Worm (Caenorhabditis elegans) whole organism, early embryonic: ENCODE measurements around the gene K09A11.1.
A peak's percentile ranks its signal among the peaks of the same experiment; 100 is the strongest.

ENCODE experiments used
- B0310.2 ChIP-seq: sonication (generic microtip); optimal IDR thresholded peaks from 2 replicates; lab custom pipeline; 2016; ENCODE audit warnings: mild to moderate bottlenecking, missing genetic modification characterization, missing compliant biosample characterization
- F13C5.2 ChIP-seq: sonication (generic microtip); optimal IDR thresholded peaks from 2 replicates; lab custom pipeline; 2017; ENCODE audit warnings: mild to moderate bottlenecking, missing genetic modification characterization, inconsistent platforms, missing compliant biosample characterization
- aly-1 ChIP-seq: sonication (generic microtip); optimal IDR thresholded peaks from 2 replicates; lab custom pipeline; 2016; ENCODE audit warnings: missing genetic modification characterization, missing compliant biosample characterization
- ama-1 ChIP-seq: fragments of 150-350 bp; optimal IDR thresholded peaks from 2 replicates; lab custom pipeline; 2014
- ceh-13 ChIP-seq: fragments of 200-800 bp; sonication (Bioruptor generic); optimal IDR thresholded peaks from 2 replicates; lab custom pipeline; 2018; ENCODE audit warnings: mild to moderate bottlenecking, missing genetic modification characterization, missing compliant biosample characterization
- ceh-36 ChIP-seq: sonication (generic microtip); optimal IDR thresholded peaks from 2 replicates; lab custom pipeline; 2016; ENCODE audit warnings: missing genetic modification characterization, inconsistent platforms, missing compliant biosample characterization
- ets-7 ChIP-seq: sonication (generic microtip); optimal IDR thresholded peaks from 2 replicates; lab custom pipeline; 2016; ENCODE audit warnings: missing genotype, missing genetic modification characterization, missing compliant biosample characterization
- flt-1 ChIP-seq: fragments of 200-800 bp; sonication (Bioruptor generic); IDR thresholded peaks from 2 replicates; pipeline ENCODE4 v1.3.6; 2022; ENCODE audit warnings: missing genetic modification characterization, missing compliant biosample characterization
- hmbx-1 ChIP-seq: sonication (generic microtip); optimal IDR thresholded peaks from 2 replicates; lab custom pipeline; 2016; ENCODE audit warnings: mild to moderate bottlenecking, missing genetic modification characterization, missing compliant biosample characterization
- hmg-4 ChIP-seq: fragments of 200-800 bp; sonication (Bioruptor generic); optimal IDR thresholded peaks from 2 replicates; lab custom pipeline; 2018; ENCODE audit warnings: mild to moderate bottlenecking, missing genetic modification characterization, missing compliant biosample characterization
- hnd-1 ChIP-seq: sonication (generic microtip); optimal IDR thresholded peaks from 2 replicates; lab custom pipeline; 2016; ENCODE audit warnings: missing genetic modification characterization, missing compliant biosample characterization
- pes-1 ChIP-seq: fragments of 200-800 bp; sonication (Bioruptor generic); IDR thresholded peaks from 2 replicates; pipeline ENCODE4 v1.3.6; 2022; ENCODE audit warnings: missing genetic modification reagents, missing genetic modification characterization, missing compliant biosample characterization
- scrt-1 ChIP-seq: fragments of 200-800 bp; sonication (Bioruptor generic); IDR thresholded peaks from 2 replicates; pipeline ENCODE4 v1.3.6; 2022; ENCODE audit warnings: missing genetic modification characterization, missing compliant biosample characterization
- sea-1 ChIP-seq: fragments of 200-800 bp; sonication (Bioruptor generic); conservative IDR thresholded peaks from 2 replicates; pipeline ENCODE4 v1.3.6; 2022; ENCODE audit warnings: missing genetic modification characterization, missing compliant biosample characterization
- tbx-11 ChIP-seq: fragments of 200-800 bp; sonication (Bioruptor generic); IDR thresholded peaks from 2 replicates; pipeline ENCODE4 v1.3.6; 2022; ENCODE audit warnings: missing genetic modification characterization, missing compliant biosample characterization
- tbx-37 ChIP-seq: fragments of 200-800 bp; sonication (Bioruptor generic); conservative IDR thresholded peaks from 2 replicates; pipeline ENCODE4 v1.3.6; 2022; ENCODE audit warnings: missing genetic modification reagents, missing genetic modification characterization, missing compliant biosample characterization
- tra-4 ChIP-seq: sonication (generic microtip); optimal IDR thresholded peaks from 2 replicates; lab custom pipeline; 2017; ENCODE audit warnings: missing genetic modification characterization, missing compliant biosample characterization

The K09A11.1 gene

DNA sequence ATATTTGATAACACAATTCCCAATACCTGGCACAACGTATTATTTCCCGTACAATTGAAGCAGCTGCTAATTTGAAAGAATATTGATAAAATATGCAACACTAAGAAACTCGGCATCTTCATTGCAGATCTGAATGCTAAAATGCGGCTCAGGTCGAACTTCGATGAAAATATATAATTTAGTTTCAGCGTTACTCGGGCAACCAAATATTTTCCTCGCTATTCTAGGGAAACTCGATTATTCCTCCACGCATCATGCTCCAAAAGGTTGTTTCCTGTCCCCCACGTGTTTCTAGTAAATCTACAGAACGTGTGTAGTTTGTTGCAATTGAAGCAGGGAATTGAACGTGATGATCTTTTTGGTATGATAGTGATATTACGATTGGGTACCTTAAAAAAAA lies 13.2 kb upstream of the K09A11.1 start:
- TF ChIP-seq B0310.2 (tag; lab: Kevin White, UChicago) = no peak
- TF ChIP-seq pes-1 (GFP tag; lab: Robert Waterston, UW) = no peak
- TF ChIP-seq scrt-1 (GFP tag; lab: Robert Waterston, UW) = no peak
- no peak for TF ChIP-seq hmg-4 (GFP tag; lab: Kevin White, UChicago)
- TF ChIP-seq tbx-37 (GFP tag; lab: Robert Waterston, UW) = no peak
- TF ChIP-seq hmbx-1 (tag; lab: Kevin White, UChicago) = no peak

ce11 chrX:13250163-13250562 lies 12.1 kb upstream of the K09A11.1 start:
- TF ChIP-seq tbx-11 (GFP tag; lab: Robert Waterston, UW) = no peak

DNA sequence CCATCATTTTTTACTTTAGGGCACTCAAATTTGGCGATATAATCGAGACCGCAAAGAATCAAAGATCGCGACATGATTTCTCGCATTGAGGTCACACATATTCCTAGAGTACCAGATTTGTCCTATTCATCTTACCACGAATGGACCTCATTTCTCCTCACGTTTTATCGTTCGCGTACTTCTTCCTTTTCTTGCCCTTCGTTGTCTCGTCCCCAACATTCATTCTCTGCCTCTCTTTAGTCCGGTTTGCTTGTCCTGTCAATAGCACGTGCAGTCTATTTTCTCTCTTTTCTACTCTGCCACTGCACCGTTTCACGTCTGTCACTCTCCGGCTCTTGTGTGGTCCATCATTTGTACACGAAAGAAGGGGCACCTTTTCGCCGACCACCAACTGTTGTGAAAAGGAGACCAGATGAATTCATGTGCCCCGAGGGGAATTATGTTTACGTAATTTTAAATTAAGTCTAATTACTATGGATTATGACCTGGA lies 10.9 kb upstream of the K09A11.1 start:
- no peak for TF ChIP-seq hmbx-1 (tag; lab: Kevin White, UChicago)
- TF ChIP-seq scrt-1 (GFP tag; lab: Robert Waterston, UW) = 0 out of 2 replicates have a peak, but pooled peaks have one; percentile 37
- no peak for TF ChIP-seq ceh-13 (GFP tag; lab: Kevin White, UChicago)
- TF ChIP-seq pes-1 (GFP tag; lab: Robert Waterston, UW) = no peak
- TF ChIP-seq flt-1 = peak; percentile 29; the same call in 1 of the 2 replicates
- no peak for TF ChIP-seq ceh-36 (tag; lab: Kevin White, UChicago)
- TF ChIP-seq B0310.2 (tag; lab: Kevin White, UChicago) = no peak
- TF ChIP-seq ama-1 (lab: Kevin White, UChicago) = no peak
- no peak for TF ChIP-seq tbx-11 (GFP tag; lab: Robert Waterston, UW)
- no peak for TF ChIP-seq aly-1 (tag; lab: Kevin White, UChicago)
- TF ChIP-seq tbx-37 (GFP tag; lab: Robert Waterston, UW) = 0 out of 2 replicates have a peak, but pooled peaks have one; percentile 35
- no peak for TF ChIP-seq F13C5.2 (tag; lab: Kevin White, UChicago)
- no peak for TF ChIP-seq tra-4 (tag; lab: Kevin White, UChicago)
- no peak for TF ChIP-seq hnd-1 (tag; lab: Kevin White, UChicago)
- peak; percentile 70 for TF ChIP-seq hmg-4 (GFP tag; lab: Kevin White, UChicago)

ce11 chrX:13251914-13252434 lies 10.3 kb upstream of the K09A11.1 start, which contains the start of gene nhr-32:
Gene nhr-32 (plus strand): TSS chrX:13251964.
- TF ChIP-seq hmg-4 (GFP tag; lab: Kevin White, UChicago) = no peak

DNA sequence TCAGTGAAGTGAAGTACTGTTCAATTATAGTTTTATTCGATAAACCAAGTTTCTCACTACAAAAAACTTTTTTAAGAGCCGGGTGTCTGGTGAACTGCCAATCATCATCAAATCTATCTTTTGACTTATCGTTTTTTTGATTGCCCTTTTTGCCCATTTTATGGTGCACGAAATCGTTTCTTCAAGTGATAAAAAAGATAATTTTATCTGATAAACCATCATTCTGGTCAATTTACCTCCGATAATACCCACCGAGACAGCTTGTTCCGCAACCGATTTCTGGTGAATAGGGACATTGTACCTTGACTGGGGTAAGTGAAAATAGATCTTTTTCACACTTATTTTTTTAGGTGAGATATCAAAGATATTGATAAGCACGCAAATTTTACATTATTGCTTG lies 4.7 kb upstream of the K09A11.1 start, which contains the start of gene K08H2.10:
Gene K08H2.10 (plus strand): TSS at position 230 of the 400 bp plus-strand sequence.
- TF ChIP-seq ceh-13 (GFP tag; lab: Kevin White, UChicago) (no peak), ama-1 (lab: Kevin White, UChicago) (no peak), sea-1 (no peak)

ce11 chrX:13261037-13261592 lies 1.2 kb upstream of the K09A11.1 start:
- 0 out of 2 replicates have a peak, but pooled peaks have one; percentile 8 for TF ChIP-seq pes-1 (GFP tag; lab: Robert Waterston, UW)

DNA sequence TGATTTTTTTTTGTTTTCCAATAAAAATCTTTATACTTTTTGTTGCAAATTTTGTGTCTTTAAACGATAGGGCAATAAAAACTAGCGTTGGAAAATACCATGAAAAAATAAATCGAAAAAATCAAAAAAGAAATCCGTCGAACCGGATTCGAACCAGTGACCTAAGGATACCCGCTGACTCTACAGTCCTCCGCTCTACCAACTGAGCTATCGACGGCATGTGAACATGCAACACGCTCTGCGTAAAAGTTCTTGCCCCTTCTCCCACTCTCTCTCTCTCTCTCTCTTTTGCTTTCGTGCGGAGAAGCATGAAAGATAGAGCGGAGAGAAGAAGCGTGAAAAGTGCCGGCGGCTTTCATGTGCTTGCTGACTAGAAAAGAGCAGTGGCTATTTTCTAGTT lies 2.3 kb downstream of the K09A11.1 start:
- TF ChIP-seq scrt-1 (GFP tag; lab: Robert Waterston, UW) = peak; percentile 88
- peak; percentile 83 for TF ChIP-seq F13C5.2 (tag; lab: Kevin White, UChicago)
- TF ChIP-seq tbx-11 (GFP tag; lab: Robert Waterston, UW) = peak; percentile 85
- peak; percentile 65 for TF ChIP-seq aly-1 (tag; lab: Kevin White, UChicago)
- no peak for TF ChIP-seq ama-1 (lab: Kevin White, UChicago)
- TF ChIP-seq sea-1 = peak; percentile 59
- peak; percentile 53 for TF ChIP-seq ets-7 (tag; lab: Kevin White, UChicago)
- TF ChIP-seq ceh-13 (GFP tag; lab: Kevin White, UChicago) = peak; percentile 65
- peak; percentile 47 for TF ChIP-seq ceh-36 (tag; lab: Kevin White, UChicago)
- peak; percentile 88 for TF ChIP-seq tbx-37 (GFP tag; lab: Robert Waterston, UW)
- peak; percentile 82 for TF ChIP-seq hmg-4 (GFP tag; lab: Kevin White, UChicago)
- TF ChIP-seq tra-4 (tag; lab: Kevin White, UChicago) = peak; percentile 22
- no peak; the same call in 1 of the 2 replicates for TF ChIP-seq pes-1 (GFP tag; lab: Robert Waterston, UW)
- peak; percentile 64 for TF ChIP-seq B0310.2 (tag; lab: Kevin White, UChicago)
- TF ChIP-seq flt-1 = peak; percentile 84
- peak; percentile 46 for TF ChIP-seq hmbx-1 (tag; lab: Kevin White, UChicago)
- peak; percentile 57 for TF ChIP-seq hnd-1 (tag; lab: Kevin White, UChicago)

ce11 chrX:13267230-13267629 lies 4.9 kb downstream of the K09A11.1 start, which contains the start of gene cyp-14A1:
Gene cyp-14A1 (minus strand): TSS chrX:13267355.
- no peak for TF ChIP-seq flt-1
- no peak for TF ChIP-seq tbx-37 (GFP tag; lab: Robert Waterston, UW)
- no peak for TF ChIP-seq scrt-1 (GFP tag; lab: Robert Waterston, UW)
- TF ChIP-seq tra-4 (tag; lab: Kevin White, UChicago) = no peak
- TF ChIP-seq hmg-4 (GFP tag; lab: Kevin White, UChicago) = no peak
